Fruit fly (Drosophila melanogaster) whole organism, embryonic: ENCODE measurements around the gene CG14882.
A peak's percentile ranks its signal among the peaks of the same experiment; 100 is the strongest.

Experiments
- Ada2b ChIP-seq: fragments of 200-800 bp; sonication (Bioruptor generic); IDR thresholded peaks from 2 replicates; pipeline ENCODE4 v1.3.6; 2022; ENCODE audit warnings: missing biosample characterization, missing genetic modification characterization
- Atf6 ChIP-seq: fragments of 200-800 bp; sonication (Bioruptor generic); IDR thresholded peaks from 2 replicates; pipeline ENCODE4 v1.3.6; 2022; ENCODE audit warnings: missing biosample characterization, missing genetic modification characterization
- B-H1 ChIP-seq: fragments of 200-800 bp; sonication (Bioruptor generic); IDR thresholded peaks from 3 replicates; pipeline ENCODE4 v1.3.6; 2022; ENCODE audit warnings: missing biosample characterization, missing genetic modification characterization
- Bgb ChIP-seq: fragments of 200-800 bp; sonication (Bioruptor generic); IDR thresholded peaks from 2 replicates; pipeline ENCODE4 v1.3.6; 2022; ENCODE audit warnings: missing biosample characterization, missing genetic modification characterization; ENCODE audit not compliant: partially characterized antibody
- CG10431 ChIP-seq: fragments of 200-800 bp; sonication (Bioruptor generic); optimal IDR thresholded peaks from 3 replicates; lab custom pipeline; 2018; ENCODE audit warnings: missing biosample characterization, mild to moderate bottlenecking, missing genetic modification characterization
- CG15479 ChIP-seq: fragments of 200-800 bp; sonication (Bioruptor generic); optimal IDR thresholded peaks from 3 replicates; lab custom pipeline; 2019; ENCODE audit warnings: missing biosample characterization, mild to moderate bottlenecking, missing genetic modification characterization, moderate library complexity
- CG16863 ChIP-seq: fragments of 200-800 bp; sonication (Bioruptor generic); optimal IDR thresholded peaks from 3 replicates; lab custom pipeline; 2016; ENCODE audit warnings: missing biosample characterization, missing genetic modification characterization
- CG3847 ChIP-seq: fragments of 200-800 bp; sonication (Bioruptor generic); IDR thresholded peaks from 2 replicates; pipeline ENCODE4 v1.3.6; 2022; ENCODE audit warnings: missing biosample characterization, missing genetic modification characterization
- CG4617 ChIP-seq: fragments of 200-800 bp; sonication (Bioruptor generic); optimal IDR thresholded peaks from 3 replicates; lab custom pipeline; 2016; ENCODE audit warnings: missing biosample characterization, missing genetic modification characterization, borderline replicate concordance
- CG7372 ChIP-seq: fragments of 200-800 bp; sonication (Bioruptor generic); IDR thresholded peaks from 2 replicates; pipeline ENCODE4 v1.3.6; 2022; ENCODE audit warnings: missing biosample characterization, missing genetic modification characterization
- CG8944 ChIP-seq: fragments of 200-800 bp; sonication (Bioruptor generic); optimal IDR thresholded peaks from 3 replicates; lab custom pipeline; 2016; ENCODE audit warnings: missing biosample characterization, missing genetic modification characterization
- D19B ChIP-seq: fragments of 200-800 bp; sonication (Bioruptor generic); optimal IDR thresholded peaks from 2 replicates; lab custom pipeline; 2017; ENCODE audit warnings: missing biosample characterization, mild to moderate bottlenecking, missing genetic modification characterization
- Dek ChIP-seq: fragments of 200-800 bp; sonication (Bioruptor generic); optimal IDR thresholded peaks from 3 replicates; lab custom pipeline; 2019; ENCODE audit warnings: missing biosample characterization, mild to moderate bottlenecking, missing genetic modification characterization, moderate library complexity
- Dfd ChIP-seq, 2 experiments: fragments of >200 bp; optimal IDR thresholded peaks; 2 replicates each; lab custom pipeline; 2017; ENCODE audit warnings: missing biosample characterization in 2 of 2, missing genetic modification characterization in 2 of 2
- Doc2 ChIP-seq: fragments of 200-800 bp; sonication (Bioruptor generic); IDR thresholded peaks from 2 replicates; pipeline ENCODE4 v1.3.6; 2022; ENCODE audit warnings: missing biosample characterization, missing genetic modification characterization
- GATAe ChIP-seq: fragments of 200-800 bp; sonication (Bioruptor generic); conservative IDR thresholded peaks from 2 replicates; pipeline ENCODE4 v1.3.6; 2022; ENCODE audit warnings: missing biosample characterization, missing genetic modification characterization
- Hey ChIP-seq: fragments of 200-800 bp; sonication (Bioruptor generic); optimal IDR thresholded peaks from 3 replicates; lab custom pipeline; 2018; ENCODE audit warnings: missing biosample characterization, mild to moderate bottlenecking, missing genetic modification characterization
- Lhr ChIP-seq: fragments of 200-800 bp; sonication (Bioruptor generic); optimal IDR thresholded peaks from 3 replicates; lab custom pipeline; 2017; ENCODE audit warnings: mild to moderate bottlenecking, missing biosample characterization, missing genetic modification reagents, missing genetic modification characterization
- Lpt ChIP-seq: fragments of >200 bp; optimal IDR thresholded peaks from 2 replicates; lab custom pipeline; 2018; ENCODE audit warnings: missing biosample characterization, missing genetic modification characterization
- MBD-R2 ChIP-seq: fragments of 200-800 bp; sonication (Bioruptor generic); IDR thresholded peaks from 2 replicates; pipeline ENCODE4 v1.3.6; 2022; ENCODE audit warnings: missing biosample characterization, missing genetic modification characterization
- Neu2 ChIP-seq: fragments of 200-800 bp; sonication (Bioruptor generic); optimal IDR thresholded peaks from 3 replicates; lab custom pipeline; 2016; ENCODE audit warnings: missing biosample characterization, missing genetic modification characterization, borderline replicate concordance
- Poxn ChIP-seq: fragments of 200-800 bp; sonication (Bioruptor generic); IDR thresholded peaks from 2 replicates; pipeline ENCODE4 v1.3.6; 2022; ENCODE audit warnings: missing biosample characterization, missing genetic modification characterization
- Rfx ChIP-seq: fragments of 200-800 bp; sonication (Bioruptor generic); IDR thresholded peaks from 2 replicates; pipeline ENCODE4 v1.3.6; 2022; ENCODE audit warnings: missing biosample characterization, missing genetic modification characterization
- Sry-β ChIP-seq: fragments of 200-800 bp; sonication (Bioruptor generic); optimal IDR thresholded peaks from 2 replicates; lab custom pipeline; 2018; ENCODE audit warnings: missing biosample characterization, mild to moderate bottlenecking, missing genetic modification characterization, moderate library complexity
- Taf1 ChIP-seq: fragments of 200-800 bp; sonication (Bioruptor generic); IDR thresholded peaks from 2 replicates; pipeline ENCODE4 v1.3.6; 2022; ENCODE audit warnings: missing biosample characterization, missing genetic modification characterization
- Xrp1 ChIP-seq: fragments of 200-800 bp; sonication (Bioruptor generic); IDR thresholded peaks from 2 replicates; pipeline ENCODE4 v1.3.6; 2022; ENCODE audit warnings: missing biosample characterization, missing genetic modification characterization
- YL-1 ChIP-seq: fragments of 200-800 bp; sonication (Bioruptor generic); optimal IDR thresholded peaks from 3 replicates; lab custom pipeline; 2017; ENCODE audit warnings: missing biosample characterization, mild to moderate bottlenecking, missing genetic modification characterization
- bsh ChIP-seq, 2 experiments: fragments of 200-800 bp; sonication (Bioruptor generic); optimal IDR thresholded peaks; 2 replicates each; lab custom pipeline; 2017 to 2018; ENCODE audit warnings: mild to moderate bottlenecking in 2 of 2, missing biosample characterization in 2 of 2, missing genetic modification characterization in 2 of 2, moderate library complexity in 1 of 2
- cad ChIP-seq: fragments of >200 bp; optimal IDR thresholded peaks from 2 replicates; lab custom pipeline; 2017; ENCODE audit warnings: missing biosample characterization, missing genetic modification characterization
- danr ChIP-seq: fragments of 200-800 bp; sonication (Bioruptor generic); IDR thresholded peaks from 2 replicates; pipeline ENCODE4 v1.3.6; 2022; ENCODE audit warnings: missing biosample characterization, missing genetic modification characterization
- dimm ChIP-seq: fragments of 200-800 bp; sonication (Bioruptor generic); IDR thresholded peaks from 2 replicates; pipeline ENCODE4 v1.3.6; 2022; ENCODE audit warnings: missing biosample characterization, missing genetic modification characterization
- dm ChIP-seq: fragments of 200-800 bp; sonication (Bioruptor generic); optimal IDR thresholded peaks from 3 replicates; lab custom pipeline; 2016; ENCODE audit warnings: missing biosample characterization, missing genetic modification characterization
- fd3F ChIP-seq: fragments of 200-800 bp; sonication (Bioruptor generic); optimal IDR thresholded peaks from 2 replicates; lab custom pipeline; 2018; ENCODE audit warnings: missing biosample characterization, mild to moderate bottlenecking, missing genetic modification characterization, moderate library complexity
- gce ChIP-seq: fragments of 200-800 bp; sonication (Bioruptor generic); IDR thresholded peaks from 3 replicates; pipeline ENCODE4 v1.3.6; 2022; ENCODE audit warnings: missing biosample characterization, missing genetic modification characterization
- gem ChIP-seq: fragments of 200-800 bp; sonication (Bioruptor generic); optimal IDR thresholded peaks from 2 replicates; lab custom pipeline; 2019; ENCODE audit warnings: missing biosample characterization, mild to moderate bottlenecking, missing genetic modification characterization, moderate library complexity
- gro ChIP-seq: fragments of 200-800 bp; sonication (Bioruptor generic); optimal IDR thresholded peaks from 2 replicates; lab custom pipeline; 2016; ENCODE audit warnings: missing biosample characterization, missing genetic modification characterization
- her ChIP-seq: fragments of 200-800 bp; sonication (Bioruptor generic); optimal IDR thresholded peaks from 2 replicates; lab custom pipeline; 2016; ENCODE audit warnings: missing biosample characterization, missing genetic modification characterization
- hth ChIP-seq: fragments of >200 bp; optimal IDR thresholded peaks from 2 replicates; lab custom pipeline; 2017; ENCODE audit warnings: inconsistent platforms
- inv ChIP-seq: fragments of 200-800 bp; sonication (Bioruptor generic); IDR thresholded peaks from 2 replicates; pipeline ENCODE4 v1.3.6; 2022; ENCODE audit warnings: missing biosample characterization, missing genetic modification characterization; ENCODE audit not compliant: partially characterized antibody
- lab ChIP-seq: fragments of 200-800 bp; sonication (Bioruptor generic); optimal IDR thresholded peaks from 3 replicates; lab custom pipeline; 2017; ENCODE audit warnings: missing biosample characterization, missing genetic modification characterization, mild to moderate bottlenecking, moderate library complexity, missing genetic modification reagents
- mam ChIP-seq: fragments of 200-800 bp; sonication (Bioruptor generic); optimal IDR thresholded peaks from 3 replicates; lab custom pipeline; 2016; ENCODE audit warnings: missing biosample characterization, missing genetic modification characterization
- onecut ChIP-seq: fragments of 200-800 bp; sonication (Bioruptor generic); IDR thresholded peaks from 2 replicates; pipeline ENCODE4 v1.3.6; 2022; ENCODE audit warnings: missing biosample characterization, missing genetic modification characterization
- pros ChIP-seq: fragments of 200-800 bp; sonication (Bioruptor generic); optimal IDR thresholded peaks from 3 replicates; lab custom pipeline; 2019; ENCODE audit warnings: missing biosample characterization, mild to moderate bottlenecking, missing genetic modification characterization, moderate library complexity
- sens ChIP-seq: fragments of 200-800 bp; sonication (Bioruptor generic); peaks from one replicate; lab custom pipeline; 2016; ENCODE audit warnings: missing biosample characterization, missing genetic modification characterization
- sisA ChIP-seq: fragments of 200-800 bp; sonication (Bioruptor generic); IDR thresholded peaks from 2 replicates; pipeline ENCODE4 v1.3.6; 2022; ENCODE audit warnings: missing biosample characterization, missing genetic modification characterization
- so ChIP-seq: fragments of 200-800 bp; sonication (Bioruptor generic); IDR thresholded peaks from 3 replicates; pipeline ENCODE4 v1.3.6; 2022; ENCODE audit warnings: missing biosample characterization, missing genetic modification characterization
- ssp ChIP-seq: fragments of 200-800 bp; sonication (Bioruptor generic); IDR thresholded peaks from 2 replicates; pipeline ENCODE4 v1.3.6; 2022; ENCODE audit warnings: missing biosample characterization, missing genetic modification characterization
- sug ChIP-seq: fragments of 200-800 bp; optimal IDR thresholded peaks from 2 replicates; lab custom pipeline; 2019; ENCODE audit warnings: missing biosample characterization, mild to moderate bottlenecking, missing genetic modification characterization, moderate library complexity
- vfl ChIP-seq: fragments of 200-800 bp; sonication (Bioruptor generic); optimal IDR thresholded peaks from 2 replicates; lab custom pipeline; 2016; ENCODE audit warnings: missing biosample characterization, missing genetic modification characterization
- wor ChIP-seq: fragments of 200-800 bp; sonication (Bioruptor generic); IDR thresholded peaks from 2 replicates; pipeline ENCODE4 v1.3.6; 2022; ENCODE audit warnings: missing biosample characterization, missing genetic modification characterization
- yki ChIP-seq: fragments of >200 bp; optimal IDR thresholded peaks from 3 replicates; lab custom pipeline; 2018
- zfh1 ChIP-seq: fragments of 200-800 bp; sonication (Bioruptor generic); IDR thresholded peaks from 3 replicates; pipeline ENCODE4 v1.3.6; 2022; ENCODE audit warnings: missing biosample characterization, missing genetic modification characterization

Gene CG14882

dm6 chr3R:16430381-16430780, 12.6 kb upstream of the CG14882 start, which contains the start of gene CG31279:
Gene CG31279, plus strand, starts transcription at chr3R:16430681.
- TF ChIP-seq Taf1 (no peak), GATAe (GFP tag; lab: Robert Waterston, UW) (no peak), B-H1 (GFP tag; lab: Robert Waterston, UW) (no peak), onecut (no peak), gro (GFP tag; lab: Kevin White, UChicago) (no peak), danr (GFP tag; lab: Robert Waterston, UW) (no peak), Lpt (GFP tag; lab: Kevin White, UChicago) (no peak), CG4617 (GFP tag; lab: Kevin White, UChicago) (no peak), pros (GFP tag; lab: Kevin White, UChicago) (no peak)

dm6 chr3R:16431707-16432106, 11.3 kb upstream of the CG14882 start:
- TF ChIP-seq Sry-β, result no peak
- no peak for TF ChIP-seq CG10431 (GFP tag; lab: Kevin White, UChicago)
- TF ChIP-seq mam (GFP tag; lab: Kevin White, UChicago), result peak; percentile 56
- TF ChIP-seq CG7372 (GFP tag; lab: Robert Waterston, UW), result no peak
- TF ChIP-seq zfh1 (GFP tag; lab: Robert Waterston, UW), result peak; percentile 63; the same call in 2 of the 3 replicates
- TF ChIP-seq Xrp1, result peak; percentile 47; the same call in 1 of the 2 replicates
- peak; percentile 42 for TF ChIP-seq Dek (tag; lab: Kevin White, UChicago)
- TF ChIP-seq cad (GFP tag; lab: Kevin White, UChicago), result no peak
- TF ChIP-seq hth (lab: Kevin White, UChicago), result no peak
- no peak for TF ChIP-seq fd3F (GFP tag; lab: Kevin White, UChicago)
- peak; percentile 80 for TF ChIP-seq Bgb (GFP tag; lab: Robert Waterston, UW)
- TF ChIP-seq CG15479 (GFP tag; lab: Kevin White, UChicago), result no peak
- TF ChIP-seq Atf6, result no peak
- TF ChIP-seq dm (GFP tag; lab: Kevin White, UChicago), result peak; percentile 38
- TF ChIP-seq gem, result peak; percentile 10
- peak in 1 of 2 experiments; percentile 21 for TF ChIP-seq bsh (GFP tag; optimal IDR thresholded peaks at IDR 0.05; lab: Kevin White, UChicago)
- TF ChIP-seq Rfx (GFP tag; lab: Robert Waterston, UW), result peak; percentile 80
- peak; percentile 58 for TF ChIP-seq her (GFP tag; lab: Kevin White, UChicago)
- peak; percentile 17 for TF ChIP-seq lab (GFP tag; lab: Kevin White, UChicago)
- no peak for TF ChIP-seq dimm (GFP tag; lab: Robert Waterston, UW)
- peak; percentile 13 for TF ChIP-seq CG8944 (GFP tag; lab: Kevin White, UChicago)
- no peak for TF ChIP-seq Neu2 (GFP tag; lab: Kevin White, UChicago)
- TF ChIP-seq sisA, result peak; percentile 37; the same call in 1 of the 2 replicates
- TF ChIP-seq CG3847, result 0 out of 2 replicates have a peak, but pooled peaks have one; percentile 21
- no peak for TF ChIP-seq yki (lab: Kevin White, UChicago)
- peak in 1 of 2 experiments; percentile 82 for TF ChIP-seq Dfd (GFP tag; optimal IDR thresholded peaks at IDR 0.05; lab: Kevin White, UChicago)
- no peak for TF ChIP-seq YL-1
- TF ChIP-seq D19B (GFP tag; lab: Kevin White, UChicago), result no peak
- no peak for TF ChIP-seq sug (tag; lab: Kevin White, UChicago)
- TF ChIP-seq Hey, result no peak
- TF ChIP-seq gce (GFP tag; lab: Robert Waterston, UW), result peak; percentile 59; the same call in 1 of the 3 replicates
- TF ChIP-seq sens (GFP tag; lab: Kevin White, UChicago), result peak; percentile 45
- no peak for TF ChIP-seq Poxn
- no peak for TF ChIP-seq Ada2b (GFP tag; lab: Robert Waterston, UW)
- no peak for TF ChIP-seq wor (GFP tag; lab: Robert Waterston, UW)
- TF ChIP-seq ssp (GFP tag; lab: Robert Waterston, UW), result no peak
- no peak for TF ChIP-seq Doc2 (GFP tag; lab: Robert Waterston, UW)
- TF ChIP-seq MBD-R2 (GFP tag; lab: Robert Waterston, UW), result peak; percentile 38; the same call in 1 of the 2 replicates
- TF ChIP-seq vfl (GFP tag; lab: Kevin White, UChicago), result no peak
- no peak for TF ChIP-seq CG16863
- no peak for TF ChIP-seq so (GFP tag; lab: Robert Waterston, UW)
- TF ChIP-seq inv (GFP tag; lab: Robert Waterston, UW), result peak; percentile 46
- TF ChIP-seq Lhr (GFP tag; lab: Kevin White, UChicago), result peak; percentile 46
